Worm (Caenorhabditis elegans) whole organism, mixed stage, embryonic: ENCODE measurements around the gene R11D1.10.

Source experiments
- blmp-1 ChIP-seq: fragments of 150-350 bp; optimal IDR thresholded peaks from 2 replicates; lab custom pipeline; 2014; ENCODE audit warnings: missing biosample characterization, missing genetic modification characterization
- ceh-39 ChIP-seq: fragments of 150-350 bp; optimal IDR thresholded peaks from 2 replicates; lab custom pipeline; 2014; ENCODE audit warnings: missing biosample characterization, missing genetic modification characterization
- ceh-43 ChIP-seq: fragments of 200-800 bp; sonication (Bioruptor generic); optimal IDR thresholded peaks from 2 replicates; lab custom pipeline; 2018; ENCODE audit warnings: mild to moderate bottlenecking, missing genetic modification characterization, moderate library complexity, missing compliant biosample characterization
- cnd-1 ChIP-seq: fragments of 200-800 bp; sonication (Bioruptor generic); optimal IDR thresholded peaks from 2 replicates; lab custom pipeline; 2018; ENCODE audit warnings: mild to moderate bottlenecking, missing genetic modification characterization, missing compliant biosample characterization
- elt-1 ChIP-seq: sonication (generic microtip); optimal IDR thresholded peaks from 2 replicates; lab custom pipeline; 2017; ENCODE audit warnings: missing genetic modification characterization, mild to moderate bottlenecking, missing compliant biosample characterization, antibody characterized with exemption, moderate library complexity, borderline replicate concordance; ENCODE audit not compliant: insufficient read depth
- lsy-2 ChIP-seq: fragments of 150-350 bp; optimal IDR thresholded peaks from 2 replicates; lab custom pipeline; 2014; ENCODE audit warnings: missing biosample characterization, missing genetic modification characterization
- mep-1 ChIP-seq: fragments of 150-350 bp; optimal IDR thresholded peaks from 2 replicates; lab custom pipeline; 2017; ENCODE audit warnings: missing biosample characterization, missing genetic modification reagents, missing genetic modification characterization, inconsistent platforms
- nhr-12 ChIP-seq: fragments of 150-350 bp; optimal IDR thresholded peaks from 2 replicates; lab custom pipeline; 2014; ENCODE audit warnings: missing biosample characterization, missing genetic modification characterization
- nhr-2 ChIP-seq: fragments of 150-350 bp; optimal IDR thresholded peaks from 2 replicates; lab custom pipeline; 2014; ENCODE audit warnings: missing biosample characterization, missing genetic modification characterization
- nhr-237 ChIP-seq: fragments of 150-350 bp; optimal IDR thresholded peaks from 2 replicates; lab custom pipeline; 2014; ENCODE audit warnings: missing biosample characterization, missing genetic modification characterization
- snpc-4 ChIP-seq: fragments of 150-350 bp; optimal IDR thresholded peaks from 2 replicates; lab custom pipeline; 2014; ENCODE audit warnings: missing biosample characterization, missing genetic modification characterization
- unc-39 ChIP-seq: fragments of 150-350 bp; optimal IDR thresholded peaks from 2 replicates; lab custom pipeline; 2014; ENCODE audit warnings: missing biosample characterization, missing genetic modification characterization
- unc-62 ChIP-seq: fragments of 150-350 bp; optimal IDR thresholded peaks from 2 replicates; lab custom pipeline; 2014; ENCODE audit warnings: missing biosample characterization, missing genetic modification reagents, missing genetic modification characterization
- ztf-11 ChIP-seq: fragments of 150-350 bp; optimal IDR thresholded peaks from 2 replicates; lab custom pipeline; 2014; ENCODE audit warnings: missing biosample characterization, missing genetic modification characterization

DNA sequence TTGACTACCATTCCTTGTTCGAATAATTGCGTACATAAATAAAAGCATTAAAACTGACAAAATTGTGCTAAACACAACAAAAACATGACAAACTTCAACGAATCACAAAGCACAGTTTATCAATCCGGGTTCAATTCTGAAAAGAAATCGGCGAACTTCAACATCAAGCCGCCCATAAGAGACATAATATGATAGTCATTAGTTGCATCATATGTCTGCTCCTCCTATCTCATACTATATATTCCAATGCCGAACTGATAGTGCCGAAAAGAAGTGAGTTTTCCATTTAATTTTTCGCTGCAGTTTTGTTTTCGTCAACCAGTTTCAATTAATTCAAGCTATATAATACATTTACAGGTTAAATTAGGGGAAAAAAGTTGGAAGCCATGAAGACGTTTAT is 12.4 kb downstream of the R11D1.10 start, which contains the start of gene hrg-7:
- TF ChIP-seq blmp-1 (tag; lab: Kevin White, UChicago) (no peak), unc-62 (no peak), cnd-1 (tag; lab: Kevin White, UChicago) (no peak), ztf-11 (tag; lab: Kevin White, UChicago) (no peak), unc-39 (no peak), nhr-237 (tag; lab: Kevin White, UChicago) (no peak), nhr-2 (tag; lab: Kevin White, UChicago) (no peak), snpc-4 (no peak), mep-1 (tag; lab: Kevin White, UChicago) (no peak), nhr-12 (no peak), ceh-39 (tag; lab: Kevin White, UChicago) (no peak), elt-1 (tag; lab: Kevin White, UChicago) (no peak), lsy-2 (tag; lab: Kevin White, UChicago) (no peak), ceh-43 (GFP tag; lab: Kevin White, UChicago) (no peak)
